Worm (Caenorhabditis elegans) whole organism, mixed stage, embryonic: ENCODE results near the gene eri-1.

Experiments
- bed-3 ChIP-seq: fragments of 200-800 bp; sonication (Bioruptor generic); optimal IDR thresholded peaks from 3 replicates; lab custom pipeline; 2018; ENCODE audit warnings: mild to moderate bottlenecking, missing genetic modification characterization, moderate library complexity, missing compliant biosample characterization
- ces-1 ChIP-seq: fragments of 150-350 bp; optimal IDR thresholded peaks from 2 replicates; lab custom pipeline; 2014; ENCODE audit warnings: missing biosample characterization, missing genetic modification reagents, missing genetic modification characterization
- elt-3 ChIP-seq: fragments of 150-350 bp; optimal IDR thresholded peaks from 2 replicates; lab custom pipeline; 2014; ENCODE audit warnings: missing biosample characterization, missing genetic modification characterization
- nhr-237 ChIP-seq: fragments of 150-350 bp; optimal IDR thresholded peaks from 2 replicates; lab custom pipeline; 2014; ENCODE audit warnings: missing biosample characterization, missing genetic modification characterization
- nhr-28 ChIP-seq: fragments of 150-350 bp; optimal IDR thresholded peaks from 2 replicates; lab custom pipeline; 2014; ENCODE audit warnings: missing biosample characterization, missing genetic modification characterization
- pha-4 ChIP-seq: fragments of 150-350 bp; optimal IDR thresholded peaks from 2 replicates; lab custom pipeline; 2018; ENCODE audit warnings: missing biosample characterization, missing genetic modification reagents, missing genetic modification characterization
- sptf-1 ChIP-seq: sonication (generic microtip); optimal IDR thresholded peaks from 2 replicates; lab custom pipeline; 2017; ENCODE audit warnings: mild to moderate bottlenecking, missing genetic modification characterization, moderate library complexity, missing compliant biosample characterization
- unc-62 ChIP-seq: fragments of 150-350 bp; optimal IDR thresholded peaks from 2 replicates; lab custom pipeline; 2014; ENCODE audit warnings: missing biosample characterization, missing genetic modification reagents, missing genetic modification characterization
- ztf-11 ChIP-seq: fragments of 150-350 bp; optimal IDR thresholded peaks from 2 replicates; lab custom pipeline; 2014; ENCODE audit warnings: missing biosample characterization, missing genetic modification characterization

DNA sequence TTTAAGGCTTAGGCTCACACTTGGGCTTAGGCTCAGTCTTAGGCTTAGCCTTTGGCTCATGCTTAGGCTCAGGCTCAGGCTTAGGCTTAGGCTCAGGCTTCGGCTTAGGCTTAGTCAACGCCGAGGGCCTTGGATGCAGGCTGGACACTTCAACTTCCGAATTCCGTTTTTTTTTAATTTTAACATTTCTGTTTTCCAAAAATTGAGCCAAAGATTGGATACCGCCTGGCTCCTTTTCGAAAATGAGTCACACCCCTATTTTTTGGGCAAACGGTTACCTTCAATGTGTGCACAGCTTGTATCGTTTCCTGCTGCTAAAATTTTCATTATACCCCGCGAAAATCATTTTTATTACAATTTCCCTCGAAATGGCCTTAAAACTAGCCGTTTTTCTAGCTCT is 35.7 kb upstream of the eri-1 start, which contains the start of gene M04G7.1:
- TF ChIP-seq unc-62 (GFP tag; lab: Kevin White, UChicago) (no peak), elt-3 (tag; lab: Kevin White, UChicago) (no peak), nhr-237 (tag; lab: Kevin White, UChicago) (no peak), pha-4 (no peak), bed-3 (GFP tag; lab: Kevin White, UChicago) (no peak), ztf-11 (no peak), sptf-1 (tag; lab: Kevin White, UChicago) (no peak), ces-1 (GFP tag; lab: Kevin White, UChicago) (no peak), nhr-28 (no peak)
